Worm (Caenorhabditis elegans): Measurements from ENCODE around the gene Y54G9A.7.
A peak's percentile ranks its signal among the peaks of the same experiment; 100 is the strongest.

Gene Y54G9A.7

ce11 chrII:13725793-13726192 is at the start of gene Y54G9A.7, which contains the start of gene bub-3 (continued):
- TF ChIP-seq ama-1 (optimal IDR thresholded peaks at IDR 0.05): no peak
- no peak for TF ChIP-seq ama-1 (GFP tag; optimal IDR thresholded peaks at IDR 0.05)
- TF ChIP-seq rpc-1 (optimal IDR thresholded peaks at IDR 0.05): no peak
- TF ChIP-seq rpc-1 (tag; optimal IDR thresholded peaks at IDR 0.05): no peak
- no peak for TF ChIP-seq ztf-26 (tag; optimal IDR thresholded peaks at IDR 0.05)
- no peak for TF ChIP-seq ets-4 (GFP tag; optimal IDR thresholded peaks at IDR 0.05)
- no peak for TF ChIP-seq egl-18 (GFP tag; IDR thresholded peaks at IDR 0.05)
- no peak for TF ChIP-seq atf-7 (tag; optimal IDR thresholded peaks at IDR 0.05)
- TF ChIP-seq bed-2 (GFP tag; IDR thresholded peaks at IDR 0.05): no peak
- TF ChIP-seq snpc-1.1 (tag; optimal IDR thresholded peaks at IDR 0.05; ENCODE audit: insufficient read depth): peak; percentile 35
- TF ChIP-seq repo-1 (tag; optimal IDR thresholded peaks at IDR 0.05): no peak
- no peak for TF ChIP-seq zim-3 (tag; optimal IDR thresholded peaks at IDR 0.05)
- no peak for TF ChIP-seq nfya-1 (tag; optimal IDR thresholded peaks at IDR 0.05; ENCODE audit: borderline replicate concordance, insufficient read depth)
- no peak for TF ChIP-seq egl-44 (GFP tag; IDR thresholded peaks at IDR 0.05)
- peak; percentile 78 for TF ChIP-seq dpl-1 (GFP tag; optimal IDR thresholded peaks at IDR 0.05)
- TF ChIP-seq nhr-120 (GFP tag; IDR thresholded peaks at IDR 0.05): no peak
- no peak for TF ChIP-seq cebp-1 (GFP tag; IDR thresholded peaks at IDR 0.05)
- no peak for TF ChIP-seq cebp-1 (tag; optimal IDR thresholded peaks at IDR 0.05)
- no peak for TF ChIP-seq egrh-3 (GFP tag; IDR thresholded peaks at IDR 0.05)
- TF ChIP-seq ceh-58 (GFP tag; IDR thresholded peaks at IDR 0.05): no peak
- no peak for TF ChIP-seq F57C9.4 (tag; optimal IDR thresholded peaks at IDR 0.05)
- no peak for TF ChIP-seq mel-28 (tag; optimal IDR thresholded peaks at IDR 0.05; ENCODE audit: borderline replicate concordance)
- peak; percentile 52; the same call in 1 of the 2 replicates for TF ChIP-seq ekl-4 (GFP tag; IDR thresholded peaks at IDR 0.05)
- TF ChIP-seq sea-2 (GFP tag; IDR thresholded peaks at IDR 0.05): no peak
- TF ChIP-seq tbx-9 (tag; optimal IDR thresholded peaks at IDR 0.05; ENCODE audit: borderline replicate concordance): no peak
- no peak for TF ChIP-seq ceh-40 (GFP tag; IDR thresholded peaks at IDR 0.05)
- TF ChIP-seq lin-35 (GFP tag; optimal IDR thresholded peaks at IDR 0.05): peak in 1 of 3 experiments; percentile 38
- no peak for TF ChIP-seq snpc-4 (GFP tag; optimal IDR thresholded peaks at IDR 0.05)
- TF ChIP-seq snpc-4 (tag; optimal IDR thresholded peaks at IDR 0.05): peak in 1 of 4 experiments; percentile 46
- TF ChIP-seq aptf-2 (GFP tag; conservative IDR thresholded peaks at IDR 0.05): peak; percentile 70; the same call in 1 of the 2 replicates
- no peak for TF ChIP-seq ztf-28 (GFP tag; IDR thresholded peaks at IDR 0.05)
- TF ChIP-seq K11D2.4 (GFP tag; IDR thresholded peaks at IDR 0.05): no peak
- no peak for TF ChIP-seq T07F8.4 (tag; optimal IDR thresholded peaks at IDR 0.05)
- TF ChIP-seq hmg-20 (GFP tag; IDR thresholded peaks at IDR 0.05): no peak
- peak; percentile 22 for TF ChIP-seq F49E8.2 (tag; optimal IDR thresholded peaks at IDR 0.05; ENCODE audit: insufficient read depth)
- no peak for TF ChIP-seq mes-4 (tag; optimal IDR thresholded peaks at IDR 0.05)
- TF ChIP-seq lag-1 (GFP tag; IDR thresholded peaks at IDR 0.05): no peak
- peak; percentile 95 for TF ChIP-seq efl-1 (GFP tag; optimal IDR thresholded peaks at IDR 0.05)
- no peak for TF ChIP-seq hrde-1 (tag; optimal IDR thresholded peaks at IDR 0.05; ENCODE audit: borderline replicate concordance)
- TF ChIP-seq lin-26 (GFP tag; IDR thresholded peaks at IDR 0.05): no peak
- TF ChIP-seq tlf-1 (GFP tag; optimal IDR thresholded peaks at IDR 0.05): peak; percentile 50
- TF ChIP-seq hlh-12 (tag; optimal IDR thresholded peaks at IDR 0.05): no peak
- TF ChIP-seq nhr-90 (tag; optimal IDR thresholded peaks at IDR 0.05): no peak
- TF ChIP-seq zfh-2 (GFP tag; conservative IDR thresholded peaks at IDR 0.05): no peak
- TF ChIP-seq madf-3 (GFP tag; IDR thresholded peaks at IDR 0.05): 0 out of 2 replicates have a peak, but pooled peaks have one; percentile 70
- TF ChIP-seq ztf-6 (GFP tag; IDR thresholded peaks at IDR 0.05): no peak
- TF ChIP-seq let-526 (GFP tag; IDR thresholded peaks at IDR 0.05): no peak
- TF ChIP-seq unc-62 (GFP tag; optimal IDR thresholded peaks at IDR 0.05): no peak
- no peak for TF ChIP-seq F37B4.10 (GFP tag; IDR thresholded peaks at IDR 0.05)
- no peak for TF ChIP-seq hlh-26 (GFP tag; conservative IDR thresholded peaks at IDR 0.05)
- TF ChIP-seq Y67H2A.10 (GFP tag; conservative IDR thresholded peaks at IDR 0.05): no peak

Data from whole organism, young adult.